Fruit fly (Drosophila melanogaster) whole organism, embryonic: ENCODE data around the gene MtnE.

ENCODE experiments used
- BEAF-32 ChIP-seq: fragments of 200-800 bp; sonication (Bioruptor generic); optimal IDR thresholded peaks from 3 replicates; lab custom pipeline; 2017; ENCODE audit warnings: missing biosample characterization, missing genetic modification characterization, mild to moderate bottlenecking, moderate library complexity, missing genetic modification reagents
- Blimp-1 ChIP-seq: fragments of 200-800 bp; sonication (Bioruptor generic); optimal IDR thresholded peaks from 3 replicates; lab custom pipeline; 2018; ENCODE audit warnings: missing biosample characterization, missing genetic modification characterization, mild to moderate bottlenecking, moderate library complexity, missing genetic modification reagents
- CG10209 ChIP-seq: fragments of 200-800 bp; sonication (Bioruptor generic); optimal IDR thresholded peaks from 3 replicates; lab custom pipeline; 2017; ENCODE audit warnings: missing biosample characterization, mild to moderate bottlenecking, missing genetic modification characterization, missing genetic modification reagents
- CG11504 ChIP-seq: fragments of 200-800 bp; sonication (Bioruptor generic); optimal IDR thresholded peaks from 3 replicates; lab custom pipeline; 2019; ENCODE audit warnings: missing biosample characterization, mild to moderate bottlenecking, missing genetic modification characterization, moderate library complexity
- CG11560 ChIP-seq: fragments of 200-800 bp; sonication (Bioruptor generic); IDR thresholded peaks from 3 replicates; pipeline ENCODE4 v1.3.6; 2022; ENCODE audit warnings: missing biosample characterization, missing genetic modification characterization
- CG12219 ChIP-seq: fragments of 200-800 bp; sonication (Bioruptor generic); optimal IDR thresholded peaks from 3 replicates; lab custom pipeline; 2018; ENCODE audit warnings: missing biosample characterization, mild to moderate bottlenecking, missing genetic modification characterization
- CG14441 ChIP-seq: fragments of 200-800 bp; sonication (Bioruptor generic); IDR thresholded peaks from 2 replicates; pipeline ENCODE4 v1.3.6; 2022; ENCODE audit warnings: missing biosample characterization, missing genetic modification characterization
- CG15011 ChIP-seq: fragments of 200-800 bp; sonication (Bioruptor generic); optimal IDR thresholded peaks from 3 replicates; lab custom pipeline; 2018; ENCODE audit warnings: missing biosample characterization, mild to moderate bottlenecking, missing genetic modification characterization
- CG18619 ChIP-seq: fragments of 200-800 bp; sonication (Bioruptor generic); optimal IDR thresholded peaks from 3 replicates; lab custom pipeline; 2017; ENCODE audit warnings: missing biosample characterization, mild to moderate bottlenecking, missing genetic modification characterization
- CG30431 ChIP-seq: fragments of 200-800 bp; sonication (Bioruptor generic); optimal IDR thresholded peaks from 2 replicates; lab custom pipeline; 2017; ENCODE audit warnings: missing biosample characterization, missing genetic modification characterization
- CG31365 ChIP-seq: fragments of 200-800 bp; sonication (Bioruptor generic); optimal IDR thresholded peaks from 2 replicates; lab custom pipeline; 2018; ENCODE audit warnings: missing biosample characterization, mild to moderate bottlenecking, missing genetic modification characterization
- CG3281 ChIP-seq: fragments of 200-800 bp; sonication (Bioruptor generic); optimal IDR thresholded peaks from 3 replicates; lab custom pipeline; 2017; ENCODE audit warnings: missing biosample characterization, mild to moderate bottlenecking, missing genetic modification characterization
- CG34224 ChIP-seq: fragments of 200-800 bp; sonication (Bioruptor generic); IDR thresholded peaks from 3 replicates; pipeline ENCODE4 v1.3.6; 2022; ENCODE audit warnings: missing biosample characterization, missing genetic modification characterization; ENCODE audit not compliant: partially characterized antibody
- CG3838 ChIP-seq: fragments of 200-800 bp; sonication (Bioruptor generic); optimal IDR thresholded peaks from 3 replicates; lab custom pipeline; 2016; ENCODE audit warnings: missing biosample characterization, missing genetic modification characterization
- CG42726 ChIP-seq: fragments of 200-800 bp; sonication (Bioruptor generic); IDR thresholded peaks from 2 replicates; pipeline ENCODE4 v1.3.6; 2022; ENCODE audit warnings: missing biosample characterization, missing genetic modification characterization; ENCODE audit not compliant: partially characterized antibody
- CG4328 ChIP-seq: fragments of 200-800 bp; sonication (Bioruptor generic); optimal IDR thresholded peaks from 3 replicates; lab custom pipeline; 2017; ENCODE audit warnings: missing biosample characterization, missing genetic modification reagents, missing genetic modification characterization
- CG4404 ChIP-seq: fragments of 200-800 bp; sonication (Bioruptor generic); IDR thresholded peaks from 2 replicates; pipeline ENCODE4 v1.3.6; 2022; ENCODE audit warnings: missing biosample characterization, missing genetic modification characterization
- CG7556 ChIP-seq: fragments of 200-800 bp; sonication (Bioruptor generic); optimal IDR thresholded peaks from 2 replicates; lab custom pipeline; 2017; ENCODE audit warnings: missing biosample characterization, mild to moderate bottlenecking, missing genetic modification characterization
- CG7963 ChIP-seq: fragments of 200-800 bp; sonication (Bioruptor generic); IDR thresholded peaks from 3 replicates; pipeline ENCODE4 v1.3.6; 2022; ENCODE audit warnings: missing biosample characterization, missing genetic modification characterization; ENCODE audit not compliant: partially characterized antibody
- CG9817 ChIP-seq: fragments of 200-800 bp; sonication (Bioruptor generic); optimal IDR thresholded peaks from 2 replicates; lab custom pipeline; 2018; ENCODE audit warnings: missing biosample characterization, mild to moderate bottlenecking, missing genetic modification characterization, moderate library complexity
- Dad ChIP-seq: fragments of 200-800 bp; sonication (Bioruptor generic); optimal IDR thresholded peaks from 3 replicates; lab custom pipeline; 2016; ENCODE audit warnings: missing biosample characterization, missing genetic modification characterization
- Dek ChIP-seq: fragments of 200-800 bp; sonication (Bioruptor generic); optimal IDR thresholded peaks from 3 replicates; lab custom pipeline; 2019; ENCODE audit warnings: missing biosample characterization, mild to moderate bottlenecking, missing genetic modification characterization, moderate library complexity
- Doc3 ChIP-seq: fragments of 200-800 bp; sonication (Bioruptor generic); IDR thresholded peaks from 3 replicates; pipeline ENCODE4 v1.3.6; 2022; ENCODE audit warnings: missing biosample characterization, missing genetic modification characterization; ENCODE audit not compliant: partially characterized antibody
- Fer1 ChIP-seq: fragments of 200-800 bp; sonication (Bioruptor generic); optimal IDR thresholded peaks from 2 replicates; lab custom pipeline; 2017; ENCODE audit warnings: missing biosample characterization, mild to moderate bottlenecking, missing genetic modification characterization
- Gsc ChIP-seq: fragments of 200-800 bp; sonication (Bioruptor generic); IDR thresholded peaks from 2 replicates; pipeline ENCODE4 v1.3.6; 2022; ENCODE audit warnings: missing biosample characterization, missing genetic modification characterization
- HmgD ChIP-seq: fragments of 200-800 bp; sonication (Bioruptor generic); optimal IDR thresholded peaks from 3 replicates; lab custom pipeline; 2016; ENCODE audit warnings: missing biosample characterization, missing genetic modification characterization
- Mad ChIP-seq: fragments of 200-800 bp; sonication (Bioruptor generic); optimal IDR thresholded peaks from 2 replicates; lab custom pipeline; 2016; ENCODE audit warnings: missing biosample characterization, missing genetic modification characterization
- Meics ChIP-seq: fragments of 200-800 bp; sonication (Bioruptor generic); optimal IDR thresholded peaks from 2 replicates; lab custom pipeline; 2017; ENCODE audit warnings: missing biosample characterization, mild to moderate bottlenecking, missing genetic modification characterization
- NfI ChIP-seq: fragments of 200-800 bp; sonication (Bioruptor generic); optimal IDR thresholded peaks from 3 replicates; lab custom pipeline; 2018; ENCODE audit warnings: missing biosample characterization, mild to moderate bottlenecking, missing genetic modification characterization, moderate library complexity
- Opbp ChIP-seq: fragments of 200-800 bp; sonication (Bioruptor generic); IDR thresholded peaks from 3 replicates; pipeline ENCODE4 v1.3.6; 2022; ENCODE audit warnings: missing biosample characterization, missing genetic modification characterization; ENCODE audit not compliant: partially characterized antibody
- Optix ChIP-seq: fragments of 200-800 bp; sonication (Bioruptor generic); IDR thresholded peaks from 3 replicates; pipeline ENCODE4 v1.3.6; 2022; ENCODE audit warnings: missing biosample characterization, missing genetic modification characterization
- Ptx1 ChIP-seq: fragments of 200-800 bp; sonication (Bioruptor generic); IDR thresholded peaks from 2 replicates; pipeline ENCODE4 v1.3.6; 2022; ENCODE audit warnings: missing biosample characterization, missing genetic modification characterization
- Sin3A ChIP-seq: fragments of >200 bp; optimal IDR thresholded peaks from 2 replicates; lab custom pipeline; 2018
- Vsx1 ChIP-seq: fragments of 200-800 bp; sonication (Bioruptor generic); optimal IDR thresholded peaks from 2 replicates; lab custom pipeline; 2017; ENCODE audit warnings: missing biosample characterization, mild to moderate bottlenecking, missing genetic modification characterization, missing genetic modification reagents
- Xrp1 ChIP-seq: fragments of 200-800 bp; sonication (Bioruptor generic); IDR thresholded peaks from 2 replicates; pipeline ENCODE4 v1.3.6; 2022; ENCODE audit warnings: missing biosample characterization, missing genetic modification characterization
- YL-1 ChIP-seq: fragments of 200-800 bp; sonication (Bioruptor generic); optimal IDR thresholded peaks from 3 replicates; lab custom pipeline; 2017; ENCODE audit warnings: missing biosample characterization, mild to moderate bottlenecking, missing genetic modification characterization
- bbx ChIP-seq: fragments of 200-800 bp; sonication (Bioruptor generic); IDR thresholded peaks from 2 replicates; pipeline ENCODE4 v1.3.6; 2022; ENCODE audit warnings: missing biosample characterization, missing genetic modification characterization; ENCODE audit not compliant: partially characterized antibody
- dpn ChIP-seq, 2 experiments: fragments of 200-800 bp; sonication (Bioruptor generic); optimal IDR thresholded peaks; 3 replicates each; lab custom pipeline; 2016; ENCODE audit warnings: missing biosample characterization in 2 of 2, missing genetic modification characterization in 2 of 2
- fu2 ChIP-seq: fragments of 200-800 bp; sonication (Bioruptor generic); optimal IDR thresholded peaks from 2 replicates; lab custom pipeline; 2016; ENCODE audit warnings: missing biosample characterization, missing genetic modification characterization
- hbn ChIP-seq: fragments of 200-800 bp; sonication (Bioruptor generic); IDR thresholded peaks from 2 replicates; pipeline ENCODE4 v1.3.6; 2022; ENCODE audit warnings: missing biosample characterization, missing genetic modification characterization; ENCODE audit not compliant: partially characterized antibody
- hth ChIP-seq: fragments of >200 bp; optimal IDR thresholded peaks from 2 replicates; lab custom pipeline; 2017; ENCODE audit warnings: inconsistent platforms
- kah ChIP-seq: fragments of 200-800 bp; sonication (Bioruptor generic); optimal IDR thresholded peaks from 2 replicates; lab custom pipeline; 2018; ENCODE audit warnings: missing biosample characterization, mild to moderate bottlenecking, missing genetic modification characterization
- lbe ChIP-seq: fragments of 200-800 bp; sonication (Bioruptor generic); optimal IDR thresholded peaks from 2 replicates; lab custom pipeline; 2016; ENCODE audit warnings: missing biosample characterization, mild to moderate bottlenecking, missing genetic modification characterization
- odd ChIP-seq: fragments of 200-800 bp; sonication (Bioruptor generic); optimal IDR thresholded peaks from 2 replicates; lab custom pipeline; 2017; ENCODE audit warnings: missing biosample characterization, mild to moderate bottlenecking, missing genetic modification characterization
- sc ChIP-seq, 3 experiments: fragments of >200 bp in 2 of 3; fragments of 200-800 bp in 1 of 3; sonication (Bioruptor generic) in 1 of 3; optimal IDR thresholded peaks; 2 replicates in 2 of 3; 3 replicates in 1 of 3; lab custom pipeline; 2017; ENCODE audit warnings: mild to moderate bottlenecking in 1 of 3, missing biosample characterization in 1 of 3, missing genetic modification characterization in 1 of 3, missing genetic modification reagents in 1 of 3
- so ChIP-seq: fragments of 200-800 bp; sonication (Bioruptor generic); IDR thresholded peaks from 3 replicates; pipeline ENCODE4 v1.3.6; 2022; ENCODE audit warnings: missing biosample characterization, missing genetic modification characterization
- tgo ChIP-seq: fragments of 200-800 bp; sonication (Bioruptor generic); IDR thresholded peaks from 3 replicates; pipeline ENCODE4 v1.3.6; 2022; ENCODE audit warnings: missing biosample characterization, missing genetic modification characterization
- wek ChIP-seq: fragments of 200-800 bp; sonication (Bioruptor generic); optimal IDR thresholded peaks from 3 replicates; lab custom pipeline; 2018; ENCODE audit warnings: missing biosample characterization, mild to moderate bottlenecking, missing genetic modification characterization, moderate library complexity
- zen ChIP-seq: fragments of 200-800 bp; sonication (Bioruptor generic); optimal IDR thresholded peaks from 3 replicates; lab custom pipeline; 2018; ENCODE audit warnings: missing biosample characterization, mild to moderate bottlenecking, missing genetic modification characterization, moderate library complexity
- zen2 ChIP-seq: fragments of 200-800 bp; sonication (Bioruptor generic); IDR thresholded peaks from 3 replicates; pipeline ENCODE4 v1.3.6; 2022; ENCODE audit warnings: missing biosample characterization, missing genetic modification characterization; ENCODE audit not compliant: partially characterized antibody

MtnE gene

DNA sequence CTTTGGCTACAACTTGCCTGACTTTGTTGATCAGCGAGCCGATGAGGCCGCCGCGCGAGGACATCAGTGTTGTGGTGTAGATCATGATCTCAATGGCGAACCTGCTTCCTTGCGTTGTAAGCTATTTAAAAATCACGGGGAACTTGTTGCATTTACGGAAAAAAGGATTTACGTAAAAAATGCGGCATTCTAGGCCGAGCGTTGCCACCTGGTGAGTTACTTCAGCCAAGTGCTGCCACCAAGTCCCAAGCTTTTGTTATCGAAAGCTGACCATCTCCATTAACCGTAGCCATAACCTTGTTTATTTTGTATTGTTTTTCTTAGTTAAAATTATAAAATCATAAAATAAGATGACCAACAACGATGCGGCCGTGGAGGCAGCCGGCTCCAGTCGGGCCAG is 42.3 kb upstream of the MtnE start, which contains the start of the genes TFAM and CG5412 (continued):
- TF ChIP-seq CG11504, result no peak
- TF ChIP-seq CG7556 (GFP tag; lab: Kevin White, UChicago), result no peak
- no peak for TF ChIP-seq CG4404 (GFP tag; lab: Robert Waterston, UW)
- TF ChIP-seq Ptx1, result no peak
- TF ChIP-seq CG10209, result no peak
- TF ChIP-seq Opbp (GFP tag; lab: Robert Waterston, UW), result no peak; the same call in 2 of the 3 replicates
- no peak for TF ChIP-seq Gsc (GFP tag; lab: Robert Waterston, UW)
- no peak for TF ChIP-seq CG7963 (GFP tag; lab: Robert Waterston, UW)
- TF ChIP-seq CG3838 (GFP tag; lab: Kevin White, UChicago), result no peak
- no peak for TF ChIP-seq sc (optimal IDR thresholded peaks at IDR 0.05; lab: Kevin White, UChicago)
- TF ChIP-seq sc (GFP tag; optimal IDR thresholded peaks at IDR 0.05; lab: Kevin White, UChicago), result no peak
- no peak for TF ChIP-seq CG11560 (tag; lab: Robert Waterston, UW)
- TF ChIP-seq kah (GFP tag; lab: Kevin White, UChicago), result no peak
- no peak for TF ChIP-seq wek (GFP tag; lab: Kevin White, UChicago)
- no peak for TF ChIP-seq Optix (GFP tag; lab: Robert Waterston, UW)
- TF ChIP-seq NfI (GFP tag; lab: Kevin White, UChicago), result no peak
- no peak for TF ChIP-seq CG34224
- peak; percentile 31 for TF ChIP-seq Sin3A (lab: Kevin White, UChicago)
- TF ChIP-seq zen2 (GFP tag; lab: Robert Waterston, UW), result peak; percentile 33; the same call in 1 of the 3 replicates
- no peak for TF ChIP-seq Fer1 (GFP tag; lab: Kevin White, UChicago)
- no peak for TF ChIP-seq CG14441 (GFP tag; lab: Robert Waterston, UW)
- no peak for TF ChIP-seq lbe (GFP tag; lab: Kevin White, UChicago)
- TF ChIP-seq zen (tag; lab: Kevin White, UChicago), result no peak
- TF ChIP-seq Dek (tag; lab: Kevin White, UChicago), result no peak
- TF ChIP-seq hth (lab: Kevin White, UChicago), result no peak
- no peak for TF ChIP-seq CG9817 (tag; lab: Kevin White, UChicago)
- TF ChIP-seq Vsx1, result no peak
- peak; percentile 23; the same call in 1 of the 3 replicates for TF ChIP-seq Doc3 (GFP tag; lab: Robert Waterston, UW)
- no peak for TF ChIP-seq CG42726
- TF ChIP-seq Blimp-1 (GFP tag; lab: Kevin White, UChicago), result no peak
- TF ChIP-seq HmgD (GFP tag; lab: Kevin White, UChicago), result no peak
- no peak for TF ChIP-seq Xrp1
- TF ChIP-seq CG18619 (GFP tag; lab: Kevin White, UChicago), result no peak
- no peak for TF ChIP-seq CG3281 (GFP tag; lab: Kevin White, UChicago)
- TF ChIP-seq odd (GFP tag; lab: Kevin White, UChicago), result no peak
- TF ChIP-seq tgo (GFP tag; lab: Robert Waterston, UW), result no peak
- TF ChIP-seq CG30431, result no peak
- no peak for TF ChIP-seq so (GFP tag; lab: Robert Waterston, UW)
- no peak for TF ChIP-seq Mad (GFP tag; lab: Kevin White, UChicago)
- no peak for TF ChIP-seq CG4328 (GFP tag; lab: Kevin White, UChicago)
- TF ChIP-seq fu2 (GFP tag; lab: Kevin White, UChicago), result no peak
- no peak for TF ChIP-seq CG31365
- no peak for TF ChIP-seq dpn (GFP tag; optimal IDR thresholded peaks at IDR 0.05; lab: Kevin White, UChicago)
- no peak for TF ChIP-seq Meics (GFP tag; lab: Kevin White, UChicago)
- no peak for TF ChIP-seq Dad
- peak; percentile 42 for TF ChIP-seq BEAF-32 (GFP tag; lab: Kevin White, UChicago)
- no peak; the same call in 1 of the 2 replicates for TF ChIP-seq hbn (GFP tag; lab: Robert Waterston, UW)
- TF ChIP-seq CG15011 (GFP tag; lab: Kevin White, UChicago), result no peak
- peak; percentile 61; the same call in 1 of the 2 replicates for TF ChIP-seq bbx (GFP tag; lab: Robert Waterston, UW)
- TF ChIP-seq YL-1 (GFP tag; lab: Kevin White, UChicago), result peak; percentile 84
- no peak for TF ChIP-seq CG12219 (GFP tag; lab: Kevin White, UChicago)
